Fruit fly (Drosophila melanogaster) whole organism, embryonic: Measurements from ENCODE around the gene mad2.

Experiments
- Ada2b ChIP-seq: fragments of 200-800 bp; sonication (Bioruptor generic); IDR thresholded peaks from 2 replicates; pipeline ENCODE4 v1.3.6; 2022; ENCODE audit warnings: missing biosample characterization, missing genetic modification characterization
- Atf-2 ChIP-seq: fragments of 200-800 bp; sonication (Bioruptor generic); optimal IDR thresholded peaks from 2 replicates; lab custom pipeline; 2016; ENCODE audit warnings: missing biosample characterization, missing genetic modification characterization
- CG1024 ChIP-seq: fragments of 200-800 bp; sonication (Bioruptor generic); IDR thresholded peaks from 2 replicates; pipeline ENCODE4 v1.3.6; 2022; ENCODE audit warnings: missing biosample characterization, missing genetic modification characterization
- CG10431 ChIP-seq: fragments of 200-800 bp; sonication (Bioruptor generic); optimal IDR thresholded peaks from 3 replicates; lab custom pipeline; 2018; ENCODE audit warnings: missing biosample characterization, mild to moderate bottlenecking, missing genetic modification characterization
- CG11696 ChIP-seq: fragments of 200-800 bp; sonication (Bioruptor generic); IDR thresholded peaks from 2 replicates; pipeline ENCODE4 v1.3.6; 2022; ENCODE audit warnings: missing biosample characterization, missing genetic modification characterization
- CG12071 ChIP-seq: fragments of 200-800 bp; sonication (Bioruptor generic); optimal IDR thresholded peaks from 3 replicates; lab custom pipeline; 2018; ENCODE audit warnings: missing biosample characterization, mild to moderate bottlenecking, missing genetic modification characterization
- CG14014 ChIP-seq: fragments of 200-800 bp; sonication (Bioruptor generic); IDR thresholded peaks from 2 replicates; pipeline ENCODE4 v1.3.6; 2022; ENCODE audit warnings: missing biosample characterization, missing genetic modification characterization
- CG14860 ChIP-seq: fragments of 200-800 bp; sonication (Bioruptor generic); IDR thresholded peaks from 3 replicates; pipeline ENCODE4 v1.3.6; 2022; ENCODE audit warnings: missing biosample characterization, missing genetic modification characterization; ENCODE audit not compliant: partially characterized antibody
- CG1529 ChIP-seq: fragments of 200-800 bp; sonication (Bioruptor generic); optimal IDR thresholded peaks from 3 replicates; lab custom pipeline; 2018; ENCODE audit warnings: missing biosample characterization, missing genetic modification characterization
- CG17359 ChIP-seq: fragments of 200-800 bp; sonication (Bioruptor generic); optimal IDR thresholded peaks from 3 replicates; lab custom pipeline; 2018; ENCODE audit warnings: missing biosample characterization, mild to moderate bottlenecking, missing genetic modification characterization, moderate library complexity
- CG1792 ChIP-seq: fragments of 200-800 bp; sonication (Bioruptor generic); optimal IDR thresholded peaks from 2 replicates; lab custom pipeline; 2016; ENCODE audit warnings: missing biosample characterization, missing genetic modification characterization
- CG2129 ChIP-seq: fragments of 200-800 bp; sonication (Bioruptor generic); IDR thresholded peaks from 2 replicates; pipeline ENCODE4 v1.3.6; 2022; ENCODE audit warnings: missing biosample characterization, missing genetic modification characterization; ENCODE audit not compliant: partially characterized antibody
- CG2712 ChIP-seq: fragments of 200-800 bp; optimal IDR thresholded peaks from 3 replicates; lab custom pipeline; 2019; ENCODE audit warnings: missing biosample characterization, mild to moderate bottlenecking, missing genetic modification characterization, moderate library complexity
- CG3163 ChIP-seq: fragments of 200-800 bp; sonication (Bioruptor generic); optimal IDR thresholded peaks from 3 replicates; lab custom pipeline; 2016; ENCODE audit warnings: missing biosample characterization, missing genetic modification characterization
- CG3407 ChIP-seq: fragments of 200-800 bp; sonication (Bioruptor generic); optimal IDR thresholded peaks from 2 replicates; lab custom pipeline; 2018; ENCODE audit warnings: missing biosample characterization, mild to moderate bottlenecking, missing genetic modification characterization
- CG42726 ChIP-seq: fragments of 200-800 bp; sonication (Bioruptor generic); IDR thresholded peaks from 2 replicates; pipeline ENCODE4 v1.3.6; 2022; ENCODE audit warnings: missing biosample characterization, missing genetic modification characterization; ENCODE audit not compliant: partially characterized antibody
- CG43689 ChIP-seq: fragments of 200-800 bp; sonication (Bioruptor generic); IDR thresholded peaks from 2 replicates; pipeline ENCODE4 v1.3.6; 2022; ENCODE audit warnings: missing biosample characterization, missing genetic modification characterization
- CG5953 ChIP-seq: fragments of 200-800 bp; sonication (Bioruptor generic); IDR thresholded peaks from 2 replicates; pipeline ENCODE4 v1.3.6; 2022; ENCODE audit warnings: missing biosample characterization, missing genetic modification characterization
- CG6654 ChIP-seq: fragments of 200-800 bp; sonication (Bioruptor generic); optimal IDR thresholded peaks from 2 replicates; lab custom pipeline; 2017; ENCODE audit warnings: missing biosample characterization, mild to moderate bottlenecking, missing genetic modification characterization
- CG6689 ChIP-seq: fragments of 200-800 bp; sonication (Bioruptor generic); IDR thresholded peaks from 2 replicates; pipeline ENCODE4 v1.3.6; 2022; ENCODE audit warnings: missing biosample characterization, missing genetic modification characterization
- CG7786 ChIP-seq: fragments of 200-800 bp; sonication (Bioruptor generic); optimal IDR thresholded peaks from 2 replicates; lab custom pipeline; 2016; ENCODE audit warnings: missing biosample characterization, missing genetic modification characterization
- CG8944 ChIP-seq: fragments of 200-800 bp; sonication (Bioruptor generic); optimal IDR thresholded peaks from 3 replicates; lab custom pipeline; 2016; ENCODE audit warnings: missing biosample characterization, missing genetic modification characterization
- CG9437 ChIP-seq: fragments of 200-800 bp; sonication (Bioruptor generic); optimal IDR thresholded peaks from 2 replicates; lab custom pipeline; 2018; ENCODE audit warnings: missing biosample characterization, mild to moderate bottlenecking, missing genetic modification characterization
- D ChIP-seq, 2 experiments: fragments of 200-800 bp in 1 of 2; fragments of >200 bp in 1 of 2; sonication (Bioruptor generic) in 1 of 2; optimal IDR thresholded peaks; 2 replicates in 1 of 2; 3 replicates in 1 of 2; lab custom pipeline; 2017; ENCODE audit warnings: mild to moderate bottlenecking in 1 of 2, missing biosample characterization in 1 of 2, missing genetic modification characterization in 1 of 2, missing genetic modification reagents in 1 of 2
- Fer1 ChIP-seq: fragments of 200-800 bp; sonication (Bioruptor generic); optimal IDR thresholded peaks from 2 replicates; lab custom pipeline; 2017; ENCODE audit warnings: missing biosample characterization, mild to moderate bottlenecking, missing genetic modification characterization
- Gsc ChIP-seq: fragments of 200-800 bp; sonication (Bioruptor generic); IDR thresholded peaks from 2 replicates; pipeline ENCODE4 v1.3.6; 2022; ENCODE audit warnings: missing biosample characterization, missing genetic modification characterization
- H2.0 ChIP-seq: fragments of 200-800 bp; sonication (Bioruptor generic); IDR thresholded peaks from 2 replicates; pipeline ENCODE4 v1.3.6; 2022; ENCODE audit warnings: missing biosample characterization, missing genetic modification characterization
- HLHmδ ChIP-seq: fragments of 200-800 bp; sonication (Bioruptor generic); optimal IDR thresholded peaks from 2 replicates; lab custom pipeline; 2018; ENCODE audit warnings: missing biosample characterization, mild to moderate bottlenecking, missing genetic modification characterization, moderate library complexity
- Rfx ChIP-seq: fragments of 200-800 bp; sonication (Bioruptor generic); IDR thresholded peaks from 2 replicates; pipeline ENCODE4 v1.3.6; 2022; ENCODE audit warnings: missing biosample characterization, missing genetic modification characterization
- Sry-β ChIP-seq: fragments of 200-800 bp; sonication (Bioruptor generic); optimal IDR thresholded peaks from 2 replicates; lab custom pipeline; 2018; ENCODE audit warnings: missing biosample characterization, mild to moderate bottlenecking, missing genetic modification characterization, moderate library complexity
- al ChIP-seq: fragments of 200-800 bp; sonication (Bioruptor generic); IDR thresholded peaks from 2 replicates; pipeline ENCODE4 v1.3.6; 2022; ENCODE audit warnings: missing biosample characterization, missing genetic modification characterization
- amos ChIP-seq: fragments of 200-800 bp; sonication (Bioruptor generic); IDR thresholded peaks from 2 replicates; pipeline ENCODE4 v1.3.6; 2022; ENCODE audit warnings: missing biosample characterization, missing genetic modification characterization; ENCODE audit not compliant: partially characterized antibody
- ara ChIP-seq: fragments of 200-800 bp; sonication (Bioruptor generic); IDR thresholded peaks from 2 replicates; pipeline ENCODE4 v1.3.6; 2022; ENCODE audit warnings: missing biosample characterization, missing genetic modification characterization
- ash1 ChIP-seq: fragments of 200-800 bp; sonication (Bioruptor generic); optimal IDR thresholded peaks from 2 replicates; lab custom pipeline; 2018; ENCODE audit warnings: missing biosample characterization, mild to moderate bottlenecking, missing genetic modification characterization
- br ChIP-seq: fragments of >200 bp; optimal IDR thresholded peaks from 2 replicates; lab custom pipeline; 2017
- bsh ChIP-seq, 2 experiments: fragments of 200-800 bp; sonication (Bioruptor generic); optimal IDR thresholded peaks; 2 replicates each; lab custom pipeline; 2017 to 2018; ENCODE audit warnings: mild to moderate bottlenecking in 2 of 2, missing biosample characterization in 2 of 2, missing genetic modification characterization in 2 of 2, moderate library complexity in 1 of 2
- cad ChIP-seq: fragments of >200 bp; optimal IDR thresholded peaks from 2 replicates; lab custom pipeline; 2017; ENCODE audit warnings: missing biosample characterization, missing genetic modification characterization
- cato ChIP-seq: fragments of 200-800 bp; sonication (Bioruptor generic); optimal IDR thresholded peaks from 2 replicates; lab custom pipeline; 2016; ENCODE audit warnings: missing biosample characterization, missing genetic modification characterization, borderline replicate concordance
- ems ChIP-seq: fragments of 200-800 bp; sonication (Bioruptor generic); optimal IDR thresholded peaks from 3 replicates; lab custom pipeline; 2016; ENCODE audit warnings: missing biosample characterization, missing genetic modification characterization
- gce ChIP-seq: fragments of 200-800 bp; sonication (Bioruptor generic); IDR thresholded peaks from 3 replicates; pipeline ENCODE4 v1.3.6; 2022; ENCODE audit warnings: missing biosample characterization, missing genetic modification characterization
- gro ChIP-seq: fragments of 200-800 bp; sonication (Bioruptor generic); optimal IDR thresholded peaks from 2 replicates; lab custom pipeline; 2016; ENCODE audit warnings: missing biosample characterization, missing genetic modification characterization
- ind ChIP-seq: fragments of 200-800 bp; sonication (Bioruptor generic); optimal IDR thresholded peaks from 3 replicates; lab custom pipeline; 2016; ENCODE audit warnings: missing biosample characterization, missing genetic modification characterization
- kay ChIP-seq: fragments of 200-800 bp; sonication (Bioruptor generic); optimal IDR thresholded peaks from 2 replicates; lab custom pipeline; 2016; ENCODE audit warnings: missing biosample characterization, missing genetic modification characterization
- org-1 ChIP-seq: fragments of 200-800 bp; sonication (Bioruptor generic); optimal IDR thresholded peaks from 2 replicates; lab custom pipeline; 2017; ENCODE audit warnings: missing biosample characterization, missing genetic modification characterization
- pan ChIP-seq, 4 experiments: fragments of >200 bp in 3 of 4; fragments of 200-800 bp in 1 of 4; sonication (Bioruptor generic) in 1 of 4; optimal IDR thresholded peaks in 3 of 4; IDR thresholded peaks in 1 of 4; 2 replicates each; pipeline versions ENCODE4 v1.3.6 to Lab custom; 2017 to 2022; ENCODE audit warnings: missing biosample characterization in 2 of 4, missing genetic modification characterization in 2 of 4, mixed read lengths in 1 of 4
- ro ChIP-seq: fragments of 200-800 bp; sonication (Bioruptor generic); IDR thresholded peaks from 2 replicates; pipeline ENCODE4 v1.3.6; 2022; ENCODE audit warnings: missing biosample characterization, missing genetic modification characterization
- shn ChIP-seq: fragments of 200-800 bp; sonication (Bioruptor generic); optimal IDR thresholded peaks from 3 replicates; lab custom pipeline; 2016; ENCODE audit warnings: missing biosample characterization, missing genetic modification characterization
- tx ChIP-seq: fragments of 200-800 bp; sonication (Bioruptor generic); optimal IDR thresholded peaks from 2 replicates; lab custom pipeline; 2016; ENCODE audit warnings: missing biosample characterization, missing genetic modification characterization
- zfh1 ChIP-seq: fragments of 200-800 bp; sonication (Bioruptor generic); IDR thresholded peaks from 3 replicates; pipeline ENCODE4 v1.3.6; 2022; ENCODE audit warnings: missing biosample characterization, missing genetic modification characterization

The mad2 gene

DNA sequence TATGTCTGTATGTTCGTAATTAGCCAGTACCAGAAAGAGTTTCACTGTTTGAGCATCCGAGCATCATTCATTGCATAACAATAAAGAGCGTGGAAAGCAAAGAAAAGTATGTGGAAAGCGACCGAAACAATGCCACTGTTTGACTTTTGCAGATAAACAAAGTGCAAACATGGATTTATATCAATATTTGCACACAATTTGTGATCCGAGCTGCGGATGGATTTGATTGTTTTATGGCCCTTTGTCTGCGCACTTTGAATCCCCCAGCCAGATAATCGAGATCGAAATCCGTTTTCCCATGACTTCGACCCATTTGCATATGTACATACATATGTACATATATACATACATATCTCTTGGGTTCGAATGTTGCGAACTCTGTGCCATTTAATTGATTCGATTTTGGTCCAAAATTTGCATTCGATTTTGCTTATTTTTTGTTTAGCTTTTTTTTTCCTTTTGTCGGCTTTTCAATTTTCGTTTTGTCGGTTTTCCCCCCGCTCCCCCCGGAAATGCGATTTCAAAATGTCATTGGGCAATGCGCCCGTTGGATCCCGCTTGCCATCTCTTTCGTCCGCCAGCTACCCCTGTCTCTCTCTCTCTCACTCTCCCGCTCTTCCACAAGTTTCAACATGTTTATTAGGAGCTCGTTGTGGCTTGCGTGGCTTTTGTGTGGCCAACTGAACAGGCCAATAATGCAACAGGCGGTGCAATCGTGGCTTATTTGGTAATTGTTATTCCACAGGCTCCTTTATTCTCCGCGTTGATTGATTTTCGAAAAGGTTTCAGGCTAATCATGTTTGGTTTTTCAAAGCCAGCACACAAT is 27.4 kb downstream of the mad2 start (continued):
- TF ChIP-seq gce = no peak
- TF ChIP-seq CG6654 (GFP tag; lab: Kevin White, UChicago) = no peak
- TF ChIP-seq al (GFP tag; lab: Robert Waterston, UW) = no peak
- TF ChIP-seq shn (GFP tag; lab: Kevin White, UChicago) = no peak
- no peak for TF ChIP-seq Ada2b (GFP tag; lab: Robert Waterston, UW)
- peak; percentile 57 for TF ChIP-seq Sry-β (GFP tag; lab: Kevin White, UChicago)
- no peak for TF ChIP-seq D (optimal IDR thresholded peaks at IDR 0.05; lab: Kevin White, UChicago)
- TF ChIP-seq D (GFP tag; optimal IDR thresholded peaks at IDR 0.05; lab: Kevin White, UChicago) = no peak
- no peak for TF ChIP-seq CG10431 (GFP tag; lab: Kevin White, UChicago)
- no peak for TF ChIP-seq CG7786
- TF ChIP-seq Atf-2 (GFP tag; lab: Kevin White, UChicago) = no peak
- no peak for TF ChIP-seq CG42726 (GFP tag; lab: Robert Waterston, UW)
- no peak for TF ChIP-seq CG1792 (GFP tag; lab: Kevin White, UChicago)
- peak; percentile 7 for TF ChIP-seq CG12071 (GFP tag; lab: Kevin White, UChicago)
- no peak for TF ChIP-seq Gsc (GFP tag; lab: Robert Waterston, UW)
- peak; percentile 20; the same call in 1 of the 3 replicates for TF ChIP-seq zfh1 (GFP tag; lab: Robert Waterston, UW)
- TF ChIP-seq ash1 = no peak
- no peak for TF ChIP-seq CG2129
- no peak for TF ChIP-seq CG1529
- no peak for TF ChIP-seq CG14860
- no peak for TF ChIP-seq tx (GFP tag; lab: Kevin White, UChicago)
- TF ChIP-seq ara (GFP tag; lab: Robert Waterston, UW) = 0 out of 2 replicates have a peak, but pooled peaks have one; percentile 11
- no peak for TF ChIP-seq CG2712
- no peak for TF ChIP-seq amos
- TF ChIP-seq org-1 = peak; percentile 11
- no peak for TF ChIP-seq cad
- TF ChIP-seq CG43689 = no peak
- no peak for TF ChIP-seq CG3163
- TF ChIP-seq CG8944 (GFP tag; lab: Kevin White, UChicago) = no peak
- TF ChIP-seq ind = no peak
- TF ChIP-seq CG17359 = peak; percentile 17
- TF ChIP-seq CG11696 (GFP tag; lab: Robert Waterston, UW) = no peak
- no peak for TF ChIP-seq gro
- no peak for TF ChIP-seq Fer1 (GFP tag; lab: Kevin White, UChicago)
- no peak for TF ChIP-seq CG3407
- no peak for TF ChIP-seq kay (GFP tag; lab: Kevin White, UChicago)
- TF ChIP-seq ro (GFP tag; lab: Robert Waterston, UW) = no peak
- no peak for TF ChIP-seq CG5953
- no peak for TF ChIP-seq H2.0 (GFP tag; lab: Robert Waterston, UW)
- TF ChIP-seq Rfx (GFP tag; lab: Robert Waterston, UW) = no peak
- no peak for TF ChIP-seq CG14014 (GFP tag; lab: Robert Waterston, UW)
- no peak for TF ChIP-seq br (lab: Kevin White, UChicago)
- no peak for TF ChIP-seq cato
- TF ChIP-seq CG9437 = no peak
- TF ChIP-seq pan (optimal IDR thresholded peaks at IDR 0.05; lab: Kevin White, UChicago) = no peak
- no peak for TF ChIP-seq pan (GFP tag; optimal IDR thresholded peaks at IDR 0.05 in 1 of 2, IDR thresholded peaks at IDR 0.05 in 1 of 2)
- no peak for TF ChIP-seq bsh (GFP tag; optimal IDR thresholded peaks at IDR 0.05; lab: Kevin White, UChicago)
- TF ChIP-seq CG6689 (GFP tag; lab: Robert Waterston, UW) = no peak
- no peak for TF ChIP-seq HLHmδ (GFP tag; lab: Kevin White, UChicago)
- peak; percentile 20; the same call in 1 of the 2 replicates for TF ChIP-seq CG1024
- no peak for TF ChIP-seq ems (GFP tag; lab: Kevin White, UChicago)
